Fruit fly (Drosophila melanogaster) whole organism, embryonic: ENCODE data around the gene Rtc1.

ENCODE experiments used
- Antp ChIP-seq: fragments of 200-800 bp; sonication (Bioruptor generic); optimal IDR thresholded peaks from 3 replicates; lab custom pipeline; 2016; ENCODE audit warnings: missing biosample characterization, missing genetic modification characterization
- Atf-2 ChIP-seq: fragments of 200-800 bp; sonication (Bioruptor generic); optimal IDR thresholded peaks from 2 replicates; lab custom pipeline; 2016; ENCODE audit warnings: missing biosample characterization, missing genetic modification characterization
- Atf3 ChIP-seq: fragments of 200-800 bp; sonication (Bioruptor generic); optimal IDR thresholded peaks from 3 replicates; lab custom pipeline; 2016; ENCODE audit warnings: missing biosample characterization, missing genetic modification characterization
- Bgb ChIP-seq: fragments of 200-800 bp; sonication (Bioruptor generic); IDR thresholded peaks from 2 replicates; pipeline ENCODE4 v1.3.6; 2022; ENCODE audit warnings: missing biosample characterization, missing genetic modification characterization; ENCODE audit not compliant: partially characterized antibody
- CG10209 ChIP-seq: fragments of 200-800 bp; sonication (Bioruptor generic); optimal IDR thresholded peaks from 3 replicates; lab custom pipeline; 2017; ENCODE audit warnings: missing biosample characterization, mild to moderate bottlenecking, missing genetic modification characterization, missing genetic modification reagents
- CG10431 ChIP-seq: fragments of 200-800 bp; sonication (Bioruptor generic); optimal IDR thresholded peaks from 3 replicates; lab custom pipeline; 2018; ENCODE audit warnings: missing biosample characterization, mild to moderate bottlenecking, missing genetic modification characterization
- CG11456 ChIP-seq: fragments of 200-800 bp; sonication (Bioruptor generic); IDR thresholded peaks from 3 replicates; pipeline ENCODE4 v1.3.6; 2022; ENCODE audit warnings: missing biosample characterization, missing genetic modification characterization
- CG11695 ChIP-seq: fragments of 200-800 bp; sonication (Bioruptor generic); IDR thresholded peaks from 3 replicates; pipeline ENCODE4 v1.3.6; 2022; ENCODE audit warnings: missing biosample characterization, missing genetic modification characterization
- CG12299 ChIP-seq: fragments of 200-800 bp; sonication (Bioruptor generic); optimal IDR thresholded peaks from 2 replicates; lab custom pipeline; 2018; ENCODE audit warnings: missing biosample characterization, mild to moderate bottlenecking, missing genetic modification characterization
- CG1233 ChIP-seq: fragments of 200-800 bp; sonication (Bioruptor generic); optimal IDR thresholded peaks from 4 replicates; lab custom pipeline; 2018; ENCODE audit warnings: missing biosample characterization, mild to moderate bottlenecking, missing genetic modification characterization
- CG13123 ChIP-seq: fragments of 200-800 bp; sonication (Bioruptor generic); optimal IDR thresholded peaks from 2 replicates; lab custom pipeline; 2016; ENCODE audit warnings: missing biosample characterization, missing genetic modification characterization
- CG2120 ChIP-seq: fragments of 200-800 bp; sonication (Bioruptor generic); optimal IDR thresholded peaks from 3 replicates; lab custom pipeline; 2016; ENCODE audit warnings: missing biosample characterization, missing genetic modification characterization
- CG31224 ChIP-seq: fragments of 200-800 bp; sonication (Bioruptor generic); IDR thresholded peaks from 2 replicates; pipeline ENCODE4 v1.3.6; 2022; ENCODE audit warnings: missing biosample characterization, missing genetic modification characterization
- CG33213 ChIP-seq: fragments of 200-800 bp; sonication (Bioruptor generic); optimal IDR thresholded peaks from 3 replicates; lab custom pipeline; 2016; ENCODE audit warnings: missing biosample characterization, missing genetic modification characterization
- CG34376 ChIP-seq: fragments of 200-800 bp; sonication (Bioruptor generic); optimal IDR thresholded peaks from 2 replicates; lab custom pipeline; 2018; ENCODE audit warnings: missing biosample characterization, mild to moderate bottlenecking, missing genetic modification characterization
- CG6765 ChIP-seq: fragments of 200-800 bp; sonication (Bioruptor generic); optimal IDR thresholded peaks from 3 replicates; lab custom pipeline; 2017; ENCODE audit warnings: missing biosample characterization, mild to moderate bottlenecking, missing genetic modification characterization
- CG6854 ChIP-seq: fragments of 200-800 bp; sonication (Bioruptor generic); optimal IDR thresholded peaks from 3 replicates; lab custom pipeline; 2017; ENCODE audit warnings: missing biosample characterization, mild to moderate bottlenecking, missing genetic modification characterization
- CG9797 ChIP-seq: fragments of 200-800 bp; sonication (Bioruptor generic); optimal IDR thresholded peaks from 3 replicates; lab custom pipeline; 2018; ENCODE audit warnings: missing biosample characterization, mild to moderate bottlenecking, missing genetic modification characterization
- CG9817 ChIP-seq: fragments of 200-800 bp; sonication (Bioruptor generic); optimal IDR thresholded peaks from 2 replicates; lab custom pipeline; 2018; ENCODE audit warnings: missing biosample characterization, mild to moderate bottlenecking, missing genetic modification characterization, moderate library complexity
- CG9932 ChIP-seq: fragments of 200-800 bp; sonication (Bioruptor generic); IDR thresholded peaks from 2 replicates; pipeline ENCODE4 v1.3.6; 2022; ENCODE audit warnings: missing biosample characterization, missing genetic modification characterization
- Ets65A ChIP-seq: fragments of 200-800 bp; sonication (Bioruptor generic); peaks from one replicate; lab custom pipeline; 2016; ENCODE audit warnings: missing biosample characterization, missing genetic modification characterization
- HHEX ChIP-seq: fragments of 200-800 bp; sonication (Bioruptor generic); optimal IDR thresholded peaks from 3 replicates; lab custom pipeline; 2017; ENCODE audit warnings: missing biosample characterization, mild to moderate bottlenecking, missing genetic modification characterization, missing genetic modification reagents
- Kr ChIP-seq: fragments of 200-800 bp; sonication (Bioruptor generic); optimal IDR thresholded peaks from 2 replicates; lab custom pipeline; 2017; ENCODE audit warnings: missing biosample characterization, mild to moderate bottlenecking, missing genetic modification characterization
- Lim3 ChIP-seq: fragments of 200-800 bp; sonication (Bioruptor generic); IDR thresholded peaks from 2 replicates; pipeline ENCODE4 v1.3.6; 2022; ENCODE audit warnings: missing biosample characterization, missing genetic modification characterization
- Nf-YA ChIP-seq: fragments of 200-800 bp; sonication (Bioruptor generic); IDR thresholded peaks from 2 replicates; pipeline ENCODE4 v1.3.6; 2022; ENCODE audit warnings: missing biosample characterization, missing genetic modification characterization
- TFAM ChIP-seq: fragments of 200-800 bp; sonication (Bioruptor generic); optimal IDR thresholded peaks from 2 replicates; lab custom pipeline; 2017; ENCODE audit warnings: missing biosample characterization, missing genetic modification characterization, inconsistent platforms
- Tbp ChIP-seq: fragments of >200 bp; optimal IDR thresholded peaks from 2 replicates; lab custom pipeline; 2018; ENCODE audit warnings: missing biosample characterization, missing genetic modification characterization
- az2 ChIP-seq: fragments of 200-800 bp; sonication (Bioruptor generic); optimal IDR thresholded peaks from 3 replicates; lab custom pipeline; 2016; ENCODE audit warnings: missing biosample characterization, missing genetic modification characterization
- corto ChIP-seq: fragments of 200-800 bp; sonication (Bioruptor generic); optimal IDR thresholded peaks from 2 replicates; lab custom pipeline; 2016; ENCODE audit warnings: missing biosample characterization, mild to moderate bottlenecking, missing genetic modification characterization, moderate library complexity
- crc ChIP-seq: fragments of 200-800 bp; sonication (Bioruptor generic); optimal IDR thresholded peaks from 2 replicates; lab custom pipeline; 2016; ENCODE audit warnings: missing biosample characterization, missing genetic modification characterization
- da ChIP-seq: fragments of 200-800 bp; sonication (Bioruptor generic); optimal IDR thresholded peaks from 2 replicates; lab custom pipeline; 2016; ENCODE audit warnings: missing biosample characterization, missing genetic modification characterization
- dati ChIP-seq: fragments of 200-800 bp; sonication (Bioruptor generic); IDR thresholded peaks from 2 replicates; pipeline ENCODE4 v1.3.6; 2022; ENCODE audit warnings: missing biosample characterization, missing genetic modification characterization
- exex ChIP-seq: fragments of 200-800 bp; sonication (Bioruptor generic); optimal IDR thresholded peaks from 4 replicates; lab custom pipeline; 2018; ENCODE audit warnings: missing biosample characterization, mild to moderate bottlenecking, missing genetic modification characterization, moderate library complexity
- ftz-f1 ChIP-seq: fragments of 200-800 bp; sonication (Bioruptor generic); optimal IDR thresholded peaks from 2 replicates; lab custom pipeline; 2016; ENCODE audit warnings: missing biosample characterization, missing genetic modification characterization
- h ChIP-seq: fragments of >200 bp; optimal IDR thresholded peaks from 2 replicates; lab custom pipeline; 2017
- ind ChIP-seq: fragments of 200-800 bp; sonication (Bioruptor generic); optimal IDR thresholded peaks from 3 replicates; lab custom pipeline; 2016; ENCODE audit warnings: missing biosample characterization, missing genetic modification characterization
- insv ChIP-seq, 2 experiments: fragments of 200-800 bp; sonication (Bioruptor generic); optimal IDR thresholded peaks; 3 replicates each; lab custom pipeline; 2016 to 2018; ENCODE audit warnings: missing biosample characterization in 2 of 2, missing genetic modification characterization in 2 of 2
- kah ChIP-seq: fragments of 200-800 bp; sonication (Bioruptor generic); optimal IDR thresholded peaks from 2 replicates; lab custom pipeline; 2018; ENCODE audit warnings: missing biosample characterization, mild to moderate bottlenecking, missing genetic modification characterization
- lab ChIP-seq: fragments of 200-800 bp; sonication (Bioruptor generic); optimal IDR thresholded peaks from 3 replicates; lab custom pipeline; 2017; ENCODE audit warnings: missing biosample characterization, missing genetic modification characterization, mild to moderate bottlenecking, moderate library complexity, missing genetic modification reagents
- lov ChIP-seq, 2 experiments: fragments of 200-800 bp in 1 of 2; fragments of >200 bp in 1 of 2; sonication (Bioruptor generic) in 1 of 2; IDR thresholded peaks in 1 of 2; optimal IDR thresholded peaks in 1 of 2; 2 replicates in 1 of 2; 3 replicates in 1 of 2; pipeline versions ENCODE4 v1.3.6 to Lab custom; 2017 to 2022; ENCODE audit warnings: missing biosample characterization in 1 of 2, missing genetic modification characterization in 1 of 2
- nerfin-1 ChIP-seq: fragments of 200-800 bp; sonication (Bioruptor generic); optimal IDR thresholded peaks from 3 replicates; lab custom pipeline; 2019; ENCODE audit warnings: missing biosample characterization, mild to moderate bottlenecking, missing genetic modification characterization, moderate library complexity
- nmo ChIP-seq: fragments of 200-800 bp; sonication (Bioruptor generic); optimal IDR thresholded peaks from 2 replicates; lab custom pipeline; 2018; ENCODE audit warnings: missing biosample characterization, mild to moderate bottlenecking, missing genetic modification characterization, moderate library complexity
- nom ChIP-seq: fragments of 200-800 bp; sonication (Bioruptor generic); optimal IDR thresholded peaks from 2 replicates; lab custom pipeline; 2017; ENCODE audit warnings: missing biosample characterization, missing genetic modification characterization, mild to moderate bottlenecking, moderate library complexity, missing genetic modification reagents
- p53 ChIP-seq: fragments of 200-800 bp; sonication (Bioruptor generic); optimal IDR thresholded peaks from 2 replicates; lab custom pipeline; 2016; ENCODE audit warnings: missing biosample characterization, missing genetic modification characterization
- peb ChIP-seq: fragments of 200-800 bp; sonication (Bioruptor generic); IDR thresholded peaks from 2 replicates; pipeline ENCODE4 v1.3.6; 2022; ENCODE audit warnings: missing biosample characterization, missing genetic modification characterization
- rib ChIP-seq: fragments of 200-800 bp; sonication (Bioruptor generic); IDR thresholded peaks from 2 replicates; pipeline ENCODE4 v1.3.6; 2022; ENCODE audit warnings: missing biosample characterization, missing genetic modification characterization
- sd ChIP-seq: fragments of 200-800 bp; sonication (Bioruptor generic); optimal IDR thresholded peaks from 3 replicates; lab custom pipeline; 2018; ENCODE audit warnings: missing biosample characterization, mild to moderate bottlenecking, missing genetic modification characterization, moderate library complexity
- sr ChIP-seq: fragments of 200-800 bp; sonication (Bioruptor generic); IDR thresholded peaks from 3 replicates; pipeline ENCODE4 v1.3.6; 2022; ENCODE audit warnings: missing biosample characterization, missing genetic modification characterization
- tap ChIP-seq: fragments of 200-800 bp; optimal IDR thresholded peaks from 3 replicates; lab custom pipeline; 2019; ENCODE audit warnings: missing biosample characterization, mild to moderate bottlenecking, missing genetic modification characterization, moderate library complexity
- unpg ChIP-seq: fragments of 200-800 bp; sonication (Bioruptor generic); optimal IDR thresholded peaks from 3 replicates; lab custom pipeline; 2018; ENCODE audit warnings: missing biosample characterization, mild to moderate bottlenecking, missing genetic modification characterization, moderate library complexity

The Rtc1 gene

DNA sequence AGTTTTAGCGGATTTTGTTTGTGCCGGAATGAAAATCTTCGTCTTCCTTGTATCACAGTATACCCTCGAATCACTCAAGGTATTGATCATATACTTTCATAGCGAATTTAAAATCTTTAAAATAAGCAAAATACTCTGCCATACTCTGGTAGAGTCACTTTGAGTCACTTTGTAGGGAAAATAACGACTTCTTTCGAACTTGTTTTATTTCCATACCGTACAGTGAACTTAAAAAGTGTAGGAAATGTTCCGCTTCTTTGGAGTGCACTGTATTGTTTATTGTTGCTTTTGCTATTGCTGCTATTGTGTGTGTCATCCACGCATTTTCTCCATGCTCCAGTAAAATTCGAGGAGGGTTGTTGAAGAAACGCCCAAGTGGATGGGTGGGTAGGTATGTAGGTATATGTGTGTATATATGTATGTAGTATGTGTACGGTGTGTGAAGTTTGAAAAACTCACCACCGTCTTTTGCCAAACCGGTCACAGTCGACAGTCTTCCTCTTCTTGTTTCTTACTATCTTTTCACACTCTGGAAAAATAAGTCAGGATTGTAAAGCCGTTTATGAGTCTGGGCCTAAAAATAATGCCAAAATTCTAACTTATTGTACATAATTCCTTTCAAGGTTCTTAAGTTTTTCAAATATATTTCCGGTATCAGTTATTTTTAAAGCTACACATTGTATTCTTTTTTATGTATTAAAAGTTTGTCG is 32.1 kb downstream of the Rtc1 start (continued):
- TF ChIP-seq HHEX (GFP tag; lab: Kevin White, UChicago), result peak; percentile 50
- TF ChIP-seq CG2120 (GFP tag; lab: Kevin White, UChicago), result peak; percentile 58
- TF ChIP-seq sr, result no peak
- no peak for TF ChIP-seq Bgb (GFP tag; lab: Robert Waterston, UW)
- TF ChIP-seq CG9932 (GFP tag; lab: Robert Waterston, UW), result peak; percentile 36; the same call in 1 of the 2 replicates
- no peak for TF ChIP-seq rib
- no peak for TF ChIP-seq ftz-f1
- TF ChIP-seq CG12299 (tag; lab: Kevin White, UChicago), result no peak
- TF ChIP-seq lab, result peak; percentile 47
- TF ChIP-seq CG10209 (GFP tag; lab: Kevin White, UChicago), result no peak
- no peak for TF ChIP-seq kah (GFP tag; lab: Kevin White, UChicago)
- TF ChIP-seq Atf3, result no peak
- TF ChIP-seq CG34376 (GFP tag; lab: Kevin White, UChicago), result no peak
- no peak for TF ChIP-seq CG10431 (GFP tag; lab: Kevin White, UChicago)
- no peak for TF ChIP-seq CG11456 (GFP tag; lab: Robert Waterston, UW)
- TF ChIP-seq az2 (GFP tag; lab: Kevin White, UChicago), result peak; percentile 15
- TF ChIP-seq CG6765 (GFP tag; lab: Kevin White, UChicago), result no peak
- TF ChIP-seq sd, result peak; percentile 23
- TF ChIP-seq exex, result no peak
- TF ChIP-seq CG31224 (GFP tag; lab: Robert Waterston, UW), result no peak
- TF ChIP-seq CG1233, result no peak
- no peak for TF ChIP-seq CG33213 (GFP tag; lab: Kevin White, UChicago)
- peak; percentile 38; the same call in 1 of the 2 replicates for TF ChIP-seq peb (GFP tag; lab: Robert Waterston, UW)
- TF ChIP-seq CG9817 (tag; lab: Kevin White, UChicago), result peak; percentile 17
- peak; percentile 9 for TF ChIP-seq Atf-2 (GFP tag; lab: Kevin White, UChicago)
- no peak for TF ChIP-seq dati (GFP tag; lab: Robert Waterston, UW)
- TF ChIP-seq insv (GFP tag; optimal IDR thresholded peaks at IDR 0.05; lab: Kevin White, UChicago), result no peak
- no peak for TF ChIP-seq Kr (GFP tag; lab: Kevin White, UChicago)
- no peak for TF ChIP-seq h (lab: Kevin White, UChicago)
- peak; percentile 2 for TF ChIP-seq crc (GFP tag; lab: Kevin White, UChicago)
- TF ChIP-seq nerfin-1, result peak; percentile 89
- TF ChIP-seq CG6854 (GFP tag; lab: Kevin White, UChicago), result peak; percentile 16
- no peak for TF ChIP-seq TFAM
- TF ChIP-seq nmo (GFP tag; lab: Kevin White, UChicago), result peak; percentile 23
- peak; percentile 89 for TF ChIP-seq Ets65A (GFP tag; lab: Kevin White, UChicago)
- TF ChIP-seq p53, result no peak
- no peak for TF ChIP-seq lov (optimal IDR thresholded peaks at IDR 0.05; lab: Kevin White, UChicago)
- TF ChIP-seq lov (GFP tag; IDR thresholded peaks at IDR 0.05; lab: Robert Waterston, UW), result no peak
- TF ChIP-seq CG13123 (GFP tag; lab: Kevin White, UChicago), result no peak
- peak; percentile 40 for TF ChIP-seq unpg (GFP tag; lab: Kevin White, UChicago)
- peak; percentile 35 for TF ChIP-seq ind
- TF ChIP-seq Antp (GFP tag; lab: Kevin White, UChicago), result peak; percentile 30
- TF ChIP-seq Nf-YA (GFP tag; lab: Robert Waterston, UW), result no peak
- no peak for TF ChIP-seq da (GFP tag; lab: Kevin White, UChicago)
- TF ChIP-seq CG9797 (GFP tag; lab: Kevin White, UChicago), result no peak
- peak; percentile 2 for TF ChIP-seq tap (tag; lab: Kevin White, UChicago)
- TF ChIP-seq corto (GFP tag; lab: Kevin White, UChicago), result no peak
- no peak for TF ChIP-seq Tbp (GFP tag; lab: Kevin White, UChicago)
- TF ChIP-seq Lim3 (GFP tag; lab: Robert Waterston, UW), result no peak
- peak; percentile 31; the same call in 1 of the 3 replicates for TF ChIP-seq CG11695 (GFP tag; lab: Robert Waterston, UW)
- no peak for TF ChIP-seq nom (GFP tag; lab: Kevin White, UChicago)
